Worm (Caenorhabditis elegans) whole organism, mixed stage, embryonic: ENCODE measurements around the gene shw-3.

Experiments
- blmp-1 ChIP-seq: fragments of 150-350 bp; optimal IDR thresholded peaks from 2 replicates; lab custom pipeline; 2014; ENCODE audit warnings: missing biosample characterization, missing genetic modification characterization
- ces-1 ChIP-seq: fragments of 150-350 bp; optimal IDR thresholded peaks from 2 replicates; lab custom pipeline; 2014; ENCODE audit warnings: missing biosample characterization, missing genetic modification reagents, missing genetic modification characterization
- drap-1 ChIP-seq: fragments of 200-800 bp; sonication (Bioruptor generic); optimal IDR thresholded peaks from 3 replicates; lab custom pipeline; 2018; ENCODE audit warnings: mild to moderate bottlenecking, missing genetic modification characterization, missing compliant biosample characterization
- hlh-1 ChIP-seq: fragments of 150-350 bp; optimal IDR thresholded peaks from 2 replicates; lab custom pipeline; 2014; ENCODE audit warnings: missing biosample characterization, missing genetic modification reagents, missing genetic modification characterization
- lin-32 ChIP-seq: fragments of 200-800 bp; sonication (Bioruptor generic); optimal IDR thresholded peaks from 2 replicates; lab custom pipeline; 2018; ENCODE audit warnings: mild to moderate bottlenecking, missing genetic modification characterization, missing compliant biosample characterization
- mep-1 ChIP-seq: fragments of 150-350 bp; optimal IDR thresholded peaks from 2 replicates; lab custom pipeline; 2017; ENCODE audit warnings: missing biosample characterization, missing genetic modification reagents, missing genetic modification characterization, inconsistent platforms
- nhr-12 ChIP-seq: fragments of 150-350 bp; optimal IDR thresholded peaks from 2 replicates; lab custom pipeline; 2014; ENCODE audit warnings: missing biosample characterization, missing genetic modification characterization
- pha-4 ChIP-seq: fragments of 150-350 bp; optimal IDR thresholded peaks from 2 replicates; lab custom pipeline; 2018; ENCODE audit warnings: missing biosample characterization, missing genetic modification reagents, missing genetic modification characterization
- snpc-4 ChIP-seq: fragments of 150-350 bp; optimal IDR thresholded peaks from 2 replicates; lab custom pipeline; 2014; ENCODE audit warnings: missing biosample characterization, missing genetic modification characterization
- sptf-1 ChIP-seq: sonication (generic microtip); optimal IDR thresholded peaks from 2 replicates; lab custom pipeline; 2017; ENCODE audit warnings: mild to moderate bottlenecking, missing genetic modification characterization, moderate library complexity, missing compliant biosample characterization
- unc-39 ChIP-seq: fragments of 150-350 bp; optimal IDR thresholded peaks from 2 replicates; lab custom pipeline; 2014; ENCODE audit warnings: missing biosample characterization, missing genetic modification characterization
- unc-62 ChIP-seq: fragments of 150-350 bp; optimal IDR thresholded peaks from 2 replicates; lab custom pipeline; 2014; ENCODE audit warnings: missing biosample characterization, missing genetic modification reagents, missing genetic modification characterization
- zip-8 ChIP-seq: fragments of 150-350 bp; optimal IDR thresholded peaks from 2 replicates; lab custom pipeline; 2014; ENCODE audit warnings: missing biosample characterization, missing genetic modification characterization

- TF ChIP-seq nhr-12 (tag; lab: Kevin White, UChicago): no peak
- no peak for TF ChIP-seq pha-4 (tag; lab: Kevin White, UChicago)
- TF ChIP-seq unc-39: no peak
- no peak for TF ChIP-seq snpc-4 (tag; lab: Kevin White, UChicago)
- TF ChIP-seq zip-8 (tag; lab: Kevin White, UChicago): no peak
- TF ChIP-seq blmp-1 (tag; lab: Kevin White, UChicago): no peak
- no peak for TF ChIP-seq lin-32 (GFP tag; lab: Kevin White, UChicago)
- TF ChIP-seq unc-62 (GFP tag; lab: Kevin White, UChicago): no peak
- TF ChIP-seq drap-1 (GFP tag; lab: Kevin White, UChicago): no peak
- TF ChIP-seq mep-1: no peak
- no peak for TF ChIP-seq ces-1 (GFP tag; lab: Kevin White, UChicago)
- TF ChIP-seq hlh-1: no peak
- no peak for TF ChIP-seq sptf-1 (tag; lab: Kevin White, UChicago)
These were observed 21.9 kb upstream of the shw-3 start, which contains the start of gene F15B9.10 for ce11 chrV:13008825-13009224.
